Worm (Caenorhabditis elegans) whole organism, L4 larva: ENCODE data around the gene srd-27.
"Not testable (repeated sequence)": the region's sequence is repeated elsewhere in the genome, so short reads cannot be mapped to it uniquely, and the experiment has no call there.

Experiments used
- D1046.2 ChIP-seq: fragments of 200-800 bp; sonication (Bioruptor generic); IDR thresholded peaks from 2 replicates; pipeline ENCODE4 v1.3.6; 2022; ENCODE audit warnings: missing genetic modification characterization, missing compliant biosample characterization
- F37D6.2 ChIP-seq: sonication (generic microtip); optimal IDR thresholded peaks from 2 replicates; lab custom pipeline; 2016; ENCODE audit warnings: mild to moderate bottlenecking, missing genetic modification characterization, missing compliant biosample characterization
- F49E8.2 ChIP-seq: sonication (generic microtip); optimal IDR thresholded peaks from 2 replicates; lab custom pipeline; 2016; ENCODE audit warnings: missing compliant biosample characterization, mild to moderate bottlenecking, missing genetic modification characterization, borderline replicate concordance
- T20F7.1 ChIP-seq: fragments of 200-800 bp; sonication (Bioruptor generic); optimal IDR thresholded peaks from 2 replicates; lab custom pipeline; 2018; ENCODE audit warnings: mild to moderate bottlenecking, missing genetic modification characterization, missing compliant biosample characterization
- T26A8.4 ChIP-seq: fragments of 200-800 bp; sonication (Bioruptor generic); IDR thresholded peaks from 2 replicates; pipeline ENCODE4 v1.3.6; 2022; ENCODE audit warnings: missing genetic modification characterization, missing compliant biosample characterization
- Y105C5A.15 ChIP-seq: fragments of 200-800 bp; sonication (Bioruptor generic); IDR thresholded peaks from 2 replicates; pipeline ENCODE4 v1.3.6; 2022; ENCODE audit warnings: missing genetic modification characterization, missing compliant biosample characterization
- aha-1 ChIP-seq: fragments of 150-350 bp; peaks from one replicate; lab custom pipeline; 2014; ENCODE audit warnings: missing biosample characterization, missing genetic modification characterization
- aly-2 ChIP-seq: sonication (generic microtip); optimal IDR thresholded peaks from 2 replicates; lab custom pipeline; 2018; ENCODE audit warnings: missing biosample characterization, missing genetic modification characterization
- ceh-20 ChIP-seq: fragments of 200-800 bp; sonication (Bioruptor generic); IDR thresholded peaks from 2 replicates; pipeline ENCODE4 v1.3.6; 2022; ENCODE audit warnings: missing genetic modification reagents, missing genetic modification characterization, missing compliant biosample characterization
- ceh-28 ChIP-seq: fragments of 150-350 bp; optimal IDR thresholded peaks from 2 replicates; lab custom pipeline; 2014; ENCODE audit warnings: missing biosample characterization, missing genetic modification reagents, missing genetic modification characterization
- ceh-32 ChIP-seq: sonication (generic microtip); optimal IDR thresholded peaks from 2 replicates; lab custom pipeline; 2016; ENCODE audit warnings: mild to moderate bottlenecking, missing genetic modification characterization, missing compliant biosample characterization; ENCODE audit not compliant: poor library complexity
- ceh-44 ChIP-seq: fragments of 200-800 bp; sonication (Bioruptor generic); IDR thresholded peaks from 2 replicates; pipeline ENCODE4 v1.3.6; 2022; ENCODE audit warnings: missing genetic modification reagents, missing genetic modification characterization, missing compliant biosample characterization
- daf-19 ChIP-seq: fragments of 200-800 bp; sonication (Bioruptor generic); conservative IDR thresholded peaks from 2 replicates; pipeline ENCODE4 v1.3.6; 2022; ENCODE audit warnings: missing genetic modification characterization, missing compliant biosample characterization
- dmd-9 ChIP-seq: fragments of 200-800 bp; sonication (Bioruptor generic); IDR thresholded peaks from 2 replicates; pipeline ENCODE4 v1.3.6; 2022; ENCODE audit warnings: missing genetic modification reagents, missing genetic modification characterization, missing compliant biosample characterization
- duxl-1 ChIP-seq: sonication (generic microtip); optimal IDR thresholded peaks from 2 replicates; lab custom pipeline; 2016; ENCODE audit warnings: mild to moderate bottlenecking, missing genetic modification characterization, moderate library complexity, missing compliant biosample characterization; ENCODE audit not compliant: poor library complexity
- dve-1 ChIP-seq: sonication (generic microtip); optimal IDR thresholded peaks from 2 replicates; lab custom pipeline; 2017; ENCODE audit warnings: antibody characterized with exemption, mild to moderate bottlenecking, missing genetic modification characterization, missing compliant biosample characterization; ENCODE audit not compliant: insufficient read depth
- egl-43 ChIP-seq: fragments of 200-800 bp; sonication (Bioruptor generic); IDR thresholded peaks from 2 replicates; pipeline ENCODE4 v1.3.6; 2022; ENCODE audit warnings: missing genetic modification reagents, missing genetic modification characterization, missing compliant biosample characterization
- hlh-30 ChIP-seq: sonication (generic microtip); optimal IDR thresholded peaks from 2 replicates; lab custom pipeline; 2017; ENCODE audit warnings: antibody characterized with exemption, mild to moderate bottlenecking, missing genetic modification characterization, missing compliant biosample characterization; ENCODE audit not compliant: insufficient read depth
- lin-39 ChIP-seq: fragments of 150-350 bp; optimal IDR thresholded peaks from 2 replicates; lab custom pipeline; 2014; ENCODE audit warnings: missing biosample characterization, missing genetic modification reagents, missing genetic modification characterization
- lir-3 ChIP-seq: sonication (generic microtip); optimal IDR thresholded peaks from 2 replicates; lab custom pipeline; 2016; ENCODE audit warnings: mild to moderate bottlenecking, missing genetic modification characterization, missing compliant biosample characterization
- nhr-102 ChIP-seq: sonication (generic microtip); optimal IDR thresholded peaks from 2 replicates; lab custom pipeline; 2016; ENCODE audit warnings: mild to moderate bottlenecking, missing genetic modification characterization, moderate library complexity, missing compliant biosample characterization
- pqm-1 ChIP-seq: sonication (generic microtip); optimal IDR thresholded peaks from 2 replicates; lab custom pipeline; 2017; ENCODE audit warnings: missing biosample characterization, missing genetic modification characterization
- skn-1 ChIP-seq: fragments of 150-350 bp; optimal IDR thresholded peaks from 2 replicates; lab custom pipeline; 2014; ENCODE audit warnings: missing biosample characterization, missing genetic modification characterization
- snpc-4 ChIP-seq: fragments of 150-350 bp; optimal IDR thresholded peaks from 2 replicates; lab custom pipeline; 2014; ENCODE audit warnings: missing biosample characterization, missing genetic modification characterization
- unc-130 ChIP-seq: sonication (generic microtip); optimal IDR thresholded peaks from 2 replicates; lab custom pipeline; 2016; ENCODE audit warnings: missing genetic modification reagents, missing genetic modification characterization, missing compliant biosample characterization
- unc-62 ChIP-seq, 3 experiments: fragments of 150-350 bp in 1 of 3; sonication (generic microtip); optimal IDR thresholded peaks in 2 of 3; peaks in 1 of 3; 1 replicate in 1 of 3; 2 replicates in 2 of 3; lab custom pipeline; 2014 to 2017; ENCODE audit warnings: missing biosample characterization in 3 of 3, missing genetic modification characterization in 3 of 3, missing genetic modification reagents in 3 of 3, missing genotype in 1 of 3
- vab-7 ChIP-seq: fragments of 200-800 bp; sonication (Bioruptor generic); IDR thresholded peaks from 2 replicates; pipeline ENCODE4 v1.3.6; 2022; ENCODE audit warnings: missing genetic modification reagents, missing genetic modification characterization, missing compliant biosample characterization
- zfp-2 ChIP-seq: sonication (generic microtip); optimal IDR thresholded peaks from 2 replicates; lab custom pipeline; 2016; ENCODE audit warnings: mild to moderate bottlenecking, missing genetic modification characterization, missing compliant biosample characterization

The srd-27 gene

ce11 chrV:15792409-15792808 lies 10.8 kb upstream of the srd-27 start, which contains the start of gene T26E4.4:
Gene T26E4.4, minus strand, starts transcription at chrV:15792509.
- TF ChIP-seq snpc-4 (tag; lab: Kevin White, UChicago) (no peak), lir-3 (no peak), F37D6.2 (tag; lab: Kevin White, UChicago) (no peak), aha-1 (tag; lab: Kevin White, UChicago) (peak; percentile 12), T20F7.1 (GFP tag; lab: Kevin White, UChicago) (no peak), dve-1 (tag; lab: Kevin White, UChicago) (no peak), hlh-30 (tag; lab: Kevin White, UChicago) (no peak)

- TF ChIP-seq vab-7 (GFP tag; lab: Robert Waterston, UW) = no peak
- no peak for TF ChIP-seq nhr-102 (tag; lab: Kevin White, UChicago)
- no peak for TF ChIP-seq pqm-1 (tag; lab: Kevin White, UChicago)
- no peak for TF ChIP-seq ceh-32
- TF ChIP-seq unc-130 = no peak
- no peak for TF ChIP-seq D1046.2 (GFP tag; lab: Robert Waterston, UW)
- no peak for TF ChIP-seq duxl-1 (tag; lab: Kevin White, UChicago)
- no peak for TF ChIP-seq F49E8.2
- no peak for TF ChIP-seq egl-43
- no peak for TF ChIP-seq skn-1 (tag; lab: Kevin White, UChicago)
- TF ChIP-seq, all 104 proteins: peak for 0
Measured at ce11 chrV:15793270-15793669, 9.9 kb upstream of the srd-27 start, which contains the start of gene T26E4.7. Gene T26E4.7, plus strand, starts transcription at chrV:15793570.

ce11 chrV:15796087-15796486 lies 7.1 kb upstream of the srd-27 start, which contains the start of gene nhr-223:
Gene nhr-223, plus strand, starts transcription at chrV:15796387.
- TF ChIP-seq aly-2 (tag; lab: Kevin White, UChicago) = no peak
- peak in 1 of 2 experiments; percentile 78 for TF ChIP-seq unc-62 (GFP tag; optimal IDR thresholded peaks at IDR 0.05 in 1 of 2; lab: Kevin White, UChicago)
- no peak for TF ChIP-seq unc-62 (tag; optimal IDR thresholded peaks at IDR 0.05; lab: Kevin White, UChicago)

ce11 chrV:15798108-15798507 lies 5.1 kb upstream of the srd-27 start, which contains the start of gene T26E4.10:
Gene T26E4.10, minus strand, starts transcription at chrV:15798208.
- TF ChIP-seq dmd-9 (GFP tag; lab: Robert Waterston, UW) (no peak), unc-62 (GFP tag; optimal IDR thresholded peaks at IDR 0.05 in 1 of 2; lab: Kevin White, UChicago) (peak in 1 of 2 experiments; percentile 49), unc-62 (tag; optimal IDR thresholded peaks at IDR 0.05; lab: Kevin White, UChicago) (no peak)

- TF ChIP-seq zfp-2 (tag; lab: Kevin White, UChicago); ceh-28 (tag; lab: Kevin White, UChicago); Y105C5A.15 (GFP tag; lab: Robert Waterston, UW): not testable (repeated sequence)
Measured at ce11 chrV:15802623-15803022, 556 bp upstream of the srd-27 start, which contains the start of gene T26E4.9. Gene T26E4.9, minus strand, starts transcription at chrV:15802723.

- TF ChIP-seq D1046.2 (GFP tag; lab: Robert Waterston, UW); lin-39; daf-19 (GFP tag; lab: Robert Waterston, UW): not testable (repeated sequence)
Measured at ce11 chrV:15803748-15804147, 569 bp downstream of the srd-27 start, which contains the start of gene T26E4.18. Gene T26E4.18, minus strand, starts transcription at chrV:15803848.

- TF ChIP-seq T26A8.4 (GFP tag; lab: Robert Waterston, UW); ceh-44 (GFP tag; lab: Robert Waterston, UW); ceh-20: not testable (repeated sequence)
Measured at ce11 chrV:15807420-15807819, 4.2 kb downstream of the srd-27 start, which contains the start of gene srsx-38. Gene srsx-38, minus strand, starts transcription at chrV:15807520.
